Fruit fly (Drosophila melanogaster) whole organism, embryonic: ENCODE results near the gene scaf6.
A peak's percentile ranks its signal among the peaks of the same experiment; 100 is the strongest.

ENCODE experiments used
- B-H1 ChIP-seq: fragments of 200-800 bp; sonication (Bioruptor generic); IDR thresholded peaks from 3 replicates; pipeline ENCODE4 v1.3.6; 2022; ENCODE audit warnings: missing biosample characterization, missing genetic modification characterization
- C15 ChIP-seq: fragments of 200-800 bp; sonication (Bioruptor generic); IDR thresholded peaks from 3 replicates; pipeline ENCODE4 v1.3.6; 2022; ENCODE audit warnings: missing biosample characterization, missing genetic modification characterization
- CG10543 ChIP-seq: fragments of 200-800 bp; sonication (Bioruptor generic); optimal IDR thresholded peaks from 3 replicates; lab custom pipeline; 2017; ENCODE audit warnings: missing biosample characterization, mild to moderate bottlenecking, missing genetic modification characterization, moderate library complexity
- CG15269 ChIP-seq: fragments of 200-800 bp; sonication (Bioruptor generic); optimal IDR thresholded peaks from 2 replicates; lab custom pipeline; 2018; ENCODE audit warnings: missing biosample characterization, mild to moderate bottlenecking, missing genetic modification characterization, moderate library complexity
- CG17359 ChIP-seq: fragments of 200-800 bp; sonication (Bioruptor generic); optimal IDR thresholded peaks from 3 replicates; lab custom pipeline; 2018; ENCODE audit warnings: missing biosample characterization, mild to moderate bottlenecking, missing genetic modification characterization, moderate library complexity
- CG17912 ChIP-seq: fragments of 200-800 bp; sonication (Bioruptor generic); optimal IDR thresholded peaks from 2 replicates; lab custom pipeline; 2018; ENCODE audit warnings: missing biosample characterization, mild to moderate bottlenecking, missing genetic modification characterization
- CG2120 ChIP-seq: fragments of 200-800 bp; sonication (Bioruptor generic); optimal IDR thresholded peaks from 3 replicates; lab custom pipeline; 2016; ENCODE audit warnings: missing biosample characterization, missing genetic modification characterization
- CG2199 ChIP-seq: fragments of 200-800 bp; sonication (Bioruptor generic); IDR thresholded peaks from 3 replicates; pipeline ENCODE4 v1.3.6; 2022; ENCODE audit warnings: missing biosample characterization, missing genetic modification characterization
- CG31388 ChIP-seq: fragments of 200-800 bp; sonication (Bioruptor generic); optimal IDR thresholded peaks from 2 replicates; lab custom pipeline; 2016; ENCODE audit warnings: missing biosample characterization, missing genetic modification characterization
- CG34224 ChIP-seq: fragments of 200-800 bp; sonication (Bioruptor generic); IDR thresholded peaks from 3 replicates; pipeline ENCODE4 v1.3.6; 2022; ENCODE audit warnings: missing biosample characterization, missing genetic modification characterization; ENCODE audit not compliant: partially characterized antibody
- CG3847 ChIP-seq: fragments of 200-800 bp; sonication (Bioruptor generic); IDR thresholded peaks from 2 replicates; pipeline ENCODE4 v1.3.6; 2022; ENCODE audit warnings: missing biosample characterization, missing genetic modification characterization
- CG4404 ChIP-seq: fragments of 200-800 bp; sonication (Bioruptor generic); IDR thresholded peaks from 2 replicates; pipeline ENCODE4 v1.3.6; 2022; ENCODE audit warnings: missing biosample characterization, missing genetic modification characterization
- CG4424 ChIP-seq: fragments of 200-800 bp; sonication (Bioruptor generic); optimal IDR thresholded peaks from 3 replicates; lab custom pipeline; 2016; ENCODE audit warnings: missing biosample characterization, missing genetic modification characterization
- CG6254 ChIP-seq: fragments of 200-800 bp; sonication (Bioruptor generic); optimal IDR thresholded peaks from 3 replicates; lab custom pipeline; 2017; ENCODE audit warnings: mild to moderate bottlenecking, missing biosample characterization, missing genetic modification reagents, missing genetic modification characterization
- CG6654 ChIP-seq: fragments of 200-800 bp; sonication (Bioruptor generic); optimal IDR thresholded peaks from 2 replicates; lab custom pipeline; 2017; ENCODE audit warnings: missing biosample characterization, mild to moderate bottlenecking, missing genetic modification characterization
- CG8281 ChIP-seq: fragments of 200-800 bp; sonication (Bioruptor generic); optimal IDR thresholded peaks from 2 replicates; lab custom pipeline; 2018; ENCODE audit warnings: missing biosample characterization, mild to moderate bottlenecking, missing genetic modification characterization, moderate library complexity
- CG8765 ChIP-seq: fragments of 200-800 bp; sonication (Bioruptor generic); IDR thresholded peaks from 2 replicates; pipeline ENCODE4 v1.3.6; 2022; ENCODE audit warnings: missing biosample characterization, missing genetic modification characterization
- CG8944 ChIP-seq: fragments of 200-800 bp; sonication (Bioruptor generic); optimal IDR thresholded peaks from 3 replicates; lab custom pipeline; 2016; ENCODE audit warnings: missing biosample characterization, missing genetic modification characterization
- Camta ChIP-seq: fragments of 200-800 bp; sonication (Bioruptor generic); optimal IDR thresholded peaks from 2 replicates; lab custom pipeline; 2016; ENCODE audit warnings: missing biosample characterization, missing genetic modification characterization
- CoRest ChIP-seq: fragments of 200-800 bp; sonication (Bioruptor generic); optimal IDR thresholded peaks from 3 replicates; lab custom pipeline; 2018; ENCODE audit warnings: missing biosample characterization, mild to moderate bottlenecking, missing genetic modification characterization, moderate library complexity
- E2f1 ChIP-seq: fragments of 200-800 bp; sonication (Bioruptor generic); IDR thresholded peaks from 2 replicates; pipeline ENCODE4 v1.3.6; 2022; ENCODE audit warnings: missing biosample characterization, missing genetic modification characterization
- Max ChIP-seq: fragments of 200-800 bp; sonication (Bioruptor generic); optimal IDR thresholded peaks from 2 replicates; lab custom pipeline; 2016; ENCODE audit warnings: missing biosample characterization, mild to moderate bottlenecking, missing genetic modification characterization
- Nf-YA ChIP-seq: fragments of 200-800 bp; sonication (Bioruptor generic); IDR thresholded peaks from 2 replicates; pipeline ENCODE4 v1.3.6; 2022; ENCODE audit warnings: missing biosample characterization, missing genetic modification characterization
- Nf-YB ChIP-seq: fragments of 200-800 bp; sonication (Bioruptor generic); optimal IDR thresholded peaks from 3 replicates; lab custom pipeline; 2019; ENCODE audit warnings: missing biosample characterization, mild to moderate bottlenecking, missing genetic modification characterization, moderate library complexity
- Nf-YC ChIP-seq: fragments of 200-800 bp; optimal IDR thresholded peaks from 3 replicates; lab custom pipeline; 2019; ENCODE audit warnings: missing biosample characterization, mild to moderate bottlenecking, missing genetic modification characterization, moderate library complexity
- Rx ChIP-seq: fragments of 200-800 bp; sonication (Bioruptor generic); IDR thresholded peaks from 2 replicates; pipeline ENCODE4 v1.3.6; 2022; ENCODE audit warnings: missing biosample characterization, missing genetic modification characterization
- al ChIP-seq: fragments of 200-800 bp; sonication (Bioruptor generic); IDR thresholded peaks from 2 replicates; pipeline ENCODE4 v1.3.6; 2022; ENCODE audit warnings: missing biosample characterization, missing genetic modification characterization
- az2 ChIP-seq: fragments of 200-800 bp; sonication (Bioruptor generic); optimal IDR thresholded peaks from 3 replicates; lab custom pipeline; 2016; ENCODE audit warnings: missing biosample characterization, missing genetic modification characterization
- chinmo ChIP-seq: fragments of 200-800 bp; sonication (Bioruptor generic); IDR thresholded peaks from 4 replicates; pipeline ENCODE4 v1.3.6; 2022; ENCODE audit warnings: missing biosample characterization, missing genetic modification characterization; ENCODE audit not compliant: partially characterized antibody
- en ChIP-seq: fragments of 200-800 bp; sonication (Bioruptor generic); optimal IDR thresholded peaks from 2 replicates; lab custom pipeline; 2016; ENCODE audit warnings: missing biosample characterization, missing genetic modification characterization
- eve ChIP-seq, 2 experiments: fragments of >200 bp; optimal IDR thresholded peaks; 2 replicates each; lab custom pipeline; 2017; ENCODE audit warnings: missing biosample characterization in 2 of 2, missing genetic modification characterization in 2 of 2
- gro ChIP-seq: fragments of 200-800 bp; sonication (Bioruptor generic); optimal IDR thresholded peaks from 2 replicates; lab custom pipeline; 2016; ENCODE audit warnings: missing biosample characterization, missing genetic modification characterization
- gsb ChIP-seq: fragments of 200-800 bp; sonication (Bioruptor generic); IDR thresholded peaks from 2 replicates; pipeline ENCODE4 v1.3.6; 2022; ENCODE audit warnings: missing biosample characterization, missing genetic modification characterization
- jigr1 ChIP-seq: fragments of 200-800 bp; sonication (Bioruptor generic); IDR thresholded peaks from 3 replicates; pipeline ENCODE4 v1.3.6; 2022; ENCODE audit warnings: missing biosample characterization, missing genetic modification characterization
- knrl ChIP-seq: fragments of 200-800 bp; sonication (Bioruptor generic); IDR thresholded peaks from 3 replicates; pipeline ENCODE4 v1.3.6; 2022; ENCODE audit warnings: missing biosample characterization, missing genetic modification characterization; ENCODE audit not compliant: partially characterized antibody
- nmo ChIP-seq: fragments of 200-800 bp; sonication (Bioruptor generic); optimal IDR thresholded peaks from 2 replicates; lab custom pipeline; 2018; ENCODE audit warnings: missing biosample characterization, mild to moderate bottlenecking, missing genetic modification characterization, moderate library complexity
- org-1 ChIP-seq: fragments of 200-800 bp; sonication (Bioruptor generic); optimal IDR thresholded peaks from 2 replicates; lab custom pipeline; 2017; ENCODE audit warnings: missing biosample characterization, missing genetic modification characterization
- otp ChIP-seq: fragments of 200-800 bp; sonication (Bioruptor generic); IDR thresholded peaks from 3 replicates; pipeline ENCODE4, ENCODE4 v1.3.6; 2022; ENCODE audit warnings: missing biosample characterization, missing genetic modification characterization
- p53 ChIP-seq: fragments of 200-800 bp; sonication (Bioruptor generic); optimal IDR thresholded peaks from 2 replicates; lab custom pipeline; 2016; ENCODE audit warnings: missing biosample characterization, missing genetic modification characterization
- pita ChIP-seq: fragments of 200-800 bp; sonication (Bioruptor generic); optimal IDR thresholded peaks from 2 replicates; lab custom pipeline; 2017; ENCODE audit warnings: missing biosample characterization, mild to moderate bottlenecking, missing genetic modification characterization
- prd ChIP-seq, 3 experiments: fragments of >200 bp in 2 of 3; fragments of 200-800 bp in 1 of 3; sonication (Bioruptor generic) in 1 of 3; optimal IDR thresholded peaks in 2 of 3; IDR thresholded peaks in 1 of 3; 2 replicates in 2 of 3; 3 replicates in 1 of 3; pipeline versions ENCODE4 v1.3.6 to Lab custom; 2017 to 2022; ENCODE audit warnings: missing biosample characterization in 1 of 3, missing genetic modification characterization in 1 of 3
- pzg ChIP-seq: fragments of 200-800 bp; sonication (Bioruptor generic); optimal IDR thresholded peaks from 3 replicates; lab custom pipeline; 2018; ENCODE audit warnings: missing biosample characterization, mild to moderate bottlenecking, missing genetic modification characterization, moderate library complexity
- run ChIP-seq: fragments of 200-800 bp; sonication (Bioruptor generic); optimal IDR thresholded peaks from 3 replicates; lab custom pipeline; 2018; ENCODE audit warnings: missing biosample characterization, mild to moderate bottlenecking, missing genetic modification characterization
- salm ChIP-seq: fragments of 200-800 bp; sonication (Bioruptor generic); optimal IDR thresholded peaks from 2 replicates; lab custom pipeline; 2018; ENCODE audit warnings: missing biosample characterization, mild to moderate bottlenecking, missing genetic modification characterization
- so ChIP-seq: fragments of 200-800 bp; sonication (Bioruptor generic); IDR thresholded peaks from 3 replicates; pipeline ENCODE4 v1.3.6; 2022; ENCODE audit warnings: missing biosample characterization, missing genetic modification characterization
- ttk ChIP-seq: fragments of 200-800 bp; sonication (Bioruptor generic); IDR thresholded peaks from 2 replicates; pipeline ENCODE4 v2.1.2; 2022; ENCODE audit warnings: missing biosample characterization, missing genetic modification characterization
- unpg ChIP-seq: fragments of 200-800 bp; sonication (Bioruptor generic); optimal IDR thresholded peaks from 3 replicates; lab custom pipeline; 2018; ENCODE audit warnings: missing biosample characterization, mild to moderate bottlenecking, missing genetic modification characterization, moderate library complexity
- zfh2 ChIP-seq: fragments of 200-800 bp; sonication (Bioruptor generic); optimal IDR thresholded peaks from 2 replicates; lab custom pipeline; 2016; ENCODE audit warnings: missing biosample characterization, missing genetic modification characterization

Gene scaf6

DNA sequence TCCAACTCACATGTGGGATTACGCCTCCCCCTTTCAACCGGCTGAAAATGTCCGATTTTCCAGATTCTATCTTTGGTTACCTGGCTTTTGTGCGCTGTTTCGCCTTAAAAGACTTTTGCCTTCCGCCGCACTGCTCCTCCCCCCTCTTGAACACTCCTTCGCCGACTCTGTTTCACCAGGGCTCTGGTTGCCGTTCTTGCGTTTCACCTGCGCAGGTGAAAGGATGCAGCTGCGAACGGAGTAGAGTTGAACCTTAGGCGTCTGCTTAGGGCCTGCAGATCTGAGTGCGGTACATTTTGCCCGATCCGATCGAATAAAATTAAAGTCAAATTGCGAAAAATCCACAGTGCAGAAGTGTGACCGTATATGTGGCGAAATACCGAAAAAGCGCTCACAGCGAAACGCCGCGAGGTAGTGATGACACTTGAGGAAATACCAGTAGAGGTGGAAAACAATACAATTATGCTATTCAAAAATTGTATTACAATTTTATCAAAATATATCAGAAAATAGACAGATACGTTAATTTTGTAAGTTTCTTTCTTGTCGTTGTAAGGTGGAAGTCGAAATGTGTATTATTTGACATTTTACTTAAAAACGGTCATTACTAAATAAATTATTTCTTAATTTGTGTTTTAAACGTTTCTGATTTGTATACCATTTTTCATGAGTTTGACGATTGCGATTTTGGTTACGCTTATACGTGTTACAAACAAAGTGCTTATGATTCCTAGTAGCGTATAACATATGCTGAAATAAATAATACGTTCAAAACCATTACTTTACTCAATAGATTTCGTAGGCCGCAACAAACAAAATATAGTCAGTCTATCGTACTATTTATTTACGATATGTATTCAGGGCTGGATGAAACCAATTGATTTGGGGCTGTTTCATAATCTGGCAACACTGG lies 26.5 kb downstream of the scaf6 start, which contains the start of the genes CG6664 and CG7728 (continued):
- no peak for TF ChIP-seq pita (GFP tag; lab: Kevin White, UChicago)
- TF ChIP-seq unpg (GFP tag; lab: Kevin White, UChicago) = peak; percentile 20
- TF ChIP-seq run (tag; lab: Kevin White, UChicago) = no peak
- peak; percentile 13 for TF ChIP-seq Camta (GFP tag; lab: Kevin White, UChicago)
- no peak for TF ChIP-seq CG17359 (tag; lab: Kevin White, UChicago)
- TF ChIP-seq Nf-YC (tag; lab: Kevin White, UChicago) = peak; percentile 55
- 0 out of 3 replicates have a peak, but pooled peaks have one; percentile 13 for TF ChIP-seq B-H1 (GFP tag; lab: Robert Waterston, UW)
- no peak for TF ChIP-seq gsb (GFP tag; lab: Robert Waterston, UW)
- TF ChIP-seq salm (tag; lab: Kevin White, UChicago) = no peak
- peak; percentile 59; the same call in 2 of the 3 replicates for TF ChIP-seq knrl (GFP tag; lab: Robert Waterston, UW)
- peak; percentile 52 for TF ChIP-seq CG3847 (GFP tag; lab: Robert Waterston, UW)
- peak; percentile 49 for TF ChIP-seq CG10543
- TF ChIP-seq CG15269 = no peak
- TF ChIP-seq C15 = 0 out of 3 replicates have a peak, but pooled peaks have one; percentile 23
- peak; percentile 52 for TF ChIP-seq al (GFP tag; lab: Robert Waterston, UW)
- no peak for TF ChIP-seq az2 (GFP tag; lab: Kevin White, UChicago)
- peak; percentile 65 for TF ChIP-seq nmo (GFP tag; lab: Kevin White, UChicago)
- TF ChIP-seq CG2199 (GFP tag; lab: Robert Waterston, UW) = no peak
- TF ChIP-seq E2f1 = peak; percentile 31; the same call in 1 of the 2 replicates
- TF ChIP-seq zfh2 (GFP tag; lab: Kevin White, UChicago) = peak; percentile 33
- TF ChIP-seq CoRest = peak; percentile 80
- TF ChIP-seq CG8765 (GFP tag; lab: Robert Waterston, UW) = 0 out of 2 replicates have a peak, but pooled peaks have one; percentile 35
- TF ChIP-seq otp (GFP tag; lab: Robert Waterston, UW) = 0 out of 3 replicates have a peak, but pooled peaks have one; percentile 33
- peak; percentile 46 for TF ChIP-seq Max (GFP tag; lab: Kevin White, UChicago)
- peak; percentile 30 for TF ChIP-seq Nf-YB (GFP tag; lab: Kevin White, UChicago)
- TF ChIP-seq gro (GFP tag; lab: Kevin White, UChicago) = no peak
- TF ChIP-seq CG34224 (GFP tag; lab: Robert Waterston, UW) = peak; percentile 45; the same call in 2 of the 3 replicates
- TF ChIP-seq CG4404 = no peak
- TF ChIP-seq CG31388 (GFP tag; lab: Kevin White, UChicago) = no peak
- TF ChIP-seq CG6254 (GFP tag; lab: Kevin White, UChicago) = no peak
- peak; percentile 42 for TF ChIP-seq CG8944
- peak; percentile 76 for TF ChIP-seq CG2120
- peak; percentile 18; the same call in 1 of the 3 replicates for TF ChIP-seq jigr1 (GFP tag; lab: Robert Waterston, UW)
- no peak for TF ChIP-seq en
- no peak for TF ChIP-seq prd (optimal IDR thresholded peaks at IDR 0.05; lab: Kevin White, UChicago)
- peak; percentile 62; the same call in 2 of the 3 replicates for TF ChIP-seq prd (GFP tag; IDR thresholded peaks at IDR 0.05; lab: Robert Waterston, UW)
- no peak for TF ChIP-seq CG8281
- no peak for TF ChIP-seq Nf-YA (GFP tag; lab: Robert Waterston, UW)
- no peak for TF ChIP-seq eve (GFP tag; optimal IDR thresholded peaks at IDR 0.05; lab: Kevin White, UChicago)
- TF ChIP-seq Rx = peak; percentile 50; the same call in 1 of the 2 replicates
- no peak for TF ChIP-seq chinmo (GFP tag; lab: Robert Waterston, UW)
- peak; percentile 71 for TF ChIP-seq CG17912 (GFP tag; lab: Kevin White, UChicago)
- TF ChIP-seq CG6654 = no peak
- no peak for TF ChIP-seq org-1
- 0 out of 3 replicates have a peak, but pooled peaks have one; percentile 41 for TF ChIP-seq so (GFP tag; lab: Robert Waterston, UW)
- peak; percentile 16 for TF ChIP-seq CG4424 (GFP tag; lab: Kevin White, UChicago)
- TF ChIP-seq ttk (GFP tag; lab: Robert Waterston, UW) = peak; percentile 26; the same call in 1 of the 2 replicates
- no peak for TF ChIP-seq p53 (GFP tag; lab: Kevin White, UChicago)
- TF ChIP-seq pzg (GFP tag; lab: Kevin White, UChicago) = peak; percentile 51
